Worm (Caenorhabditis elegans): ENCODE data around the gene T28C12.15.

DNA sequence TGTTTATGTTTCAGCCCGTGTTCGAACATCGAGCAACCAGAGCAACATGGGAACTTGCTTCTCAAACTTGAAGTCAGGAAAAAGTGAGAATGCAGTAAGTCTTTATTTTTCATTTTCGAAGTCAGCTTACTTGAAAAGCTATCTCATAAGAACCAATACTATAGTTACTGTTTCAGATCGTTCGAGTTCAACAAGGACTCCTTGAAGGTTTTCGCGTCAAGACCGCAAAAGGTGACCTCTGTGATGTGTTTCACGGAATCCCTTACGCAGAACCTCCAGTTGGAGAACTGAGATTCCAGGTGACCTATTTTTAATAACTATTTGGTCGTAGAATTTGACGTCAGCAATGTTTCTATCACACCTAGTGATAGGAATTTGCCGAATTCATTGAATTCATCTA, 2.0 kb upstream of the T28C12.15 start:
- TF ChIP-seq egl-27 (tag; optimal IDR thresholded peaks at IDR 0.05) (no peak), ztf-11 (tag; optimal IDR thresholded peaks at IDR 0.05) (no peak), nhr-237 (tag; optimal IDR thresholded peaks at IDR 0.05) (no peak), dpl-1 (GFP tag; optimal IDR thresholded peaks at IDR 0.05) (no peak), nhr-71 (tag; optimal IDR thresholded peaks at IDR 0.05) (no peak), unc-130 (tag; optimal IDR thresholded peaks at IDR 0.05) (no peak), lin-13 (GFP tag; optimal IDR thresholded peaks at IDR 0.05) (no peak), mab-9 (GFP tag; IDR thresholded peaks at IDR 0.05) (no peak), nhr-47 (tag; optimal IDR thresholded peaks at IDR 0.05) (no peak), sptf-1 (tag; optimal IDR thresholded peaks at IDR 0.05) (no peak), zag-1 (tag; optimal IDR thresholded peaks at IDR 0.05) (no peak), elt-3 (tag; optimal IDR thresholded peaks at IDR 0.05) (no peak), nhr-76 (tag; optimal IDR thresholded peaks at IDR 0.05) (no peak)
